Worm (Caenorhabditis elegans): ENCODE measurements around the gene Y17D7B.4.

Gene Y17D7B.4

DNA sequence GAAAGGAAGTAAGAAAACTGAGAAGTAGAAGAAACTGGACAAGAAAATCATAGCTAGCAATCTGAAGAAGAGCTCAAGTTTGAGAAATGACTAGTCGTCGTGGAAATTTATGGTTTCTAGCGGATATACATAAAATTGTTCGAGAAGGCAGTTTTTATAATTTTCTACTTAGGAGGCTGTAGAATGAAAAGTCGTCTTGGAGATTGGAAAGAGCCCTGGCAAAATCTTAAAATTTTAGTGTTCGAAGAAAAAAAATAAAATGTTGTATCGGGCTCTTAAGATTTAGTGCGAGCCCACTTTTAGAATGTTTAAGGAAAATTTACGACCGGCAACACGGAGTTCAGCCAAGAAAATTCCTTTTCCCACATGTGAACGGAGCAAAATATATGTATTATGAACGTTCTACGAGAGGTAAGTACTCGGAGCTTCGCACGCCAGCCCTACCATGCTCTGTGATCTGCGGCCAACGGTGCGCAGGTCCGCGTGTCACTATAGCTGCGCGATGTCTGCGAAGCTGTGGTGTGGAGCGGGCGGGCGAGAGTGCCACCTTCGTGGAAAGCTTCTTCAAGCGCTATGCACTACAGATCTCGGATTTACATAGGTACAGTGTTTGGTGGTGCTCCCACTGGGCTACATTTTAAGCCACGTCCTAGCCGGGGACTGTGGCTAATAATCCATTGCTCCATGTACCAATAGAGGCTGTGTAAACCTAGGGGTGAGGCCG lies 29.4 kb downstream of the Y17D7B.4 start, which contains the start of gene clec-251:
Gene clec-251 (minus strand): TSS at position 51 of the 724 bp plus-strand sequence.
- TF ChIP-seq elt-3 (tag; optimal IDR thresholded peaks at IDR 0.05) = no peak
- no peak for TF ChIP-seq mab-5 (tag; optimal IDR thresholded peaks at IDR 0.05)
- no peak for TF ChIP-seq tbx-8 (GFP tag; optimal IDR thresholded peaks at IDR 0.05)
- no peak for TF ChIP-seq sptf-1 (tag; optimal IDR thresholded peaks at IDR 0.05)
- no peak for TF ChIP-seq hlh-1 (tag; optimal IDR thresholded peaks at IDR 0.05)

DNA sequence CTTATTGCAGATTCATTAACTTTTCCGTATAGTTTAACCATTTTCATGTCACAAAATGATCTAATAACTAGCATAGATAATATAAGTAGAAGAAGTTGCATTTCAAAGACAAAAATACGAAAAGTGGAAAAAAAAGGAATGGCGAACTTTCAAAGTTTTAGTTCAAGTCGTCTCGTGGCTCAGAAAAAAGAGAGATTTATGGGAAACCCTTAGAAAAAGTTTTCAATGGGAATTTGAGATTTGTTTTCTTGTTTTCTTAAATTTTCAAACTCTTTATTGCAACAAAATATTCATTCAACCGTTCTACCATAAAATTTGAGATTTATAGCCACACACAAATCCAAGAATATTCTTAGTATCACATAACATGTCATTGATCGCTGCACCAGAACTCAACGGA lies 34.4 kb downstream of the Y17D7B.4 start, which contains the start of gene clec-250:
Gene clec-250 (minus strand): TSS at position 101 of the 400 bp plus-strand sequence.
- TF ChIP-seq drap-1 (GFP tag; optimal IDR thresholded peaks at IDR 0.05) = no peak
- TF ChIP-seq mep-1 (tag; optimal IDR thresholded peaks at IDR 0.05) = no peak
- TF ChIP-seq nhr-76 (tag; optimal IDR thresholded peaks at IDR 0.05) = no peak
- TF ChIP-seq cnd-1 (tag; optimal IDR thresholded peaks at IDR 0.05) = no peak

DNA sequence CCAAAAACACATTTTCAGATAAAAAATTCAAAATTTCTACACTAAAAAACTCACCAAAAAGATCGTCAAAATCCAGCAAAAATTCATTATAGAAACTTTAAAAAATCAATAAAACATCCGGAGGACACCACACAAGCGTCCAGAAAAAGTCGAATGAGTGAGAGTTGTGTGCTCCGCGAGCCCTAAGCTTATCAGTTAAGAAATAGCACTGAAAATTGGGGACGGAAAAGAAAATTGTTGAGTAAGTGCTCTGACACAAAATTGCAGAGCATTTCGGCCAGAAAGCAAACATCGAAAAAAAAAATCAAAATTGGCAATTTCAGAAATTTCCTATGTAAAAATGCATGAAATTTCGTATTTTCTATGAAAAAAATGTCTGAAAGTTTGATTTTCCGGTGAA lies 38.8 kb downstream of the Y17D7B.4 start:
- TF ChIP-seq mep-1 (tag; optimal IDR thresholded peaks at IDR 0.05) (no peak), sem-2 (GFP tag; optimal IDR thresholded peaks at IDR 0.05) (no peak), nhr-237 (tag; optimal IDR thresholded peaks at IDR 0.05) (no peak)

ce11 chrV:18734381-18734780 lies 42.1 kb downstream of the Y17D7B.4 start, which contains the start of gene scl-20:
Gene scl-20, minus strand, starts transcription at chrV:18734481.
- TF ChIP-seq lin-13 (tag; optimal IDR thresholded peaks at IDR 0.05) = no peak
- no peak for TF ChIP-seq sem-2 (GFP tag; optimal IDR thresholded peaks at IDR 0.05)
- no peak for TF ChIP-seq ham-2 (GFP tag; optimal IDR thresholded peaks at IDR 0.05)

DNA sequence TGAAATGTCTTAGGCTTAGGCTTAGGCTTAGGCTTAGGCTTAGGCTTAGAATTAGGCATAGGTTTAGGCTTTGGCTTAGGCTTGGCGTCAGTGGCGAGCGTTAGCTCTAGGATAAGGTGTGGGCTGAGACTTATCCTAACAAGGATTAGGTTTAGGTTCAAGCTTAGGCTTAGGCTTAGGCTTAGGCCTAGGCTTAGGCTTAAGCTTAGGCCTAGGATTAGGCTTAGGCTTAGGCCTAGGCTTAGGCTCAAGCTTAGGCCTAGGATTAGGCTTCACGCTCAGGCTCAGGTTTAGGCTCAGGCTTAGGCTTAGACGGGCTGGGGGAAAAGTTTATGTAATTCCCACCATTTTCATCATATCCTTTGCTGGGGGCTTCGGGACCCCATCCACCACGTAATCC lies 42.5 kb downstream of the Y17D7B.4 start:
- no peak for TF ChIP-seq elt-1 (tag; optimal IDR thresholded peaks at IDR 0.05; ENCODE audit: borderline replicate concordance, insufficient read depth)
- TF ChIP-seq lin-13 (tag; optimal IDR thresholded peaks at IDR 0.05) = no peak
- TF ChIP-seq ham-2 (GFP tag; optimal IDR thresholded peaks at IDR 0.05) = peak; percentile 10
- no peak for TF ChIP-seq mab-5 (tag; optimal IDR thresholded peaks at IDR 0.05)

DNA sequence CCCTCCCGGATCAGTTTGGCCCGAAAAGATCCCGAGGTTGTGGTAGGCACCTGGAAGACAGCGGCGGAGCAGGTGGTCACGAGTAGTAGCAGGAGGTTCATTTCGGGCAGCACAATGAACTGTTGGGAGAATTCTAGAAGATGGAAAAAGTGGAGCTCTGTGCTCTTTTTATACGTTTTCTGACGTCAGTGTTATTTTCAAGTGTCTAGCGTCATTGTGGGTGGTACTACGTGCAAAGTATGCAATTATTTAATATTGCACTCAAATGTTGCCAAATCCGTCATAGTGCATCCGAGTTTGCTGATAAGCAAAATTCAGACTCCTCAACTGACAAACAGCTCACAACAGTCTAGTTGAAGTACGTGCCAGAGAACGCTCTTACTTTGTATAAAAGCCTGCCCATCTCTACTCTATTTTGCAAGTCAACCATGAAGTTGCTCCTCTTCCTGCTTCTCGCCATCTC lies 44.9 kb downstream of the Y17D7B.4 start, which contains the start of the genes asp-18 and scl-19:
Gene asp-18 (minus strand): TSS at position 101 of the 463 bp plus-strand sequence.
Gene scl-19 (plus strand): TSS at position 413 of the 463 bp plus-strand sequence.
- TF ChIP-seq unc-120 (tag; optimal IDR thresholded peaks at IDR 0.05; ENCODE audit: poor library complexity, severe bottlenecking) (no peak), nhr-2 (tag; optimal IDR thresholded peaks at IDR 0.05) (no peak), drap-1 (GFP tag; optimal IDR thresholded peaks at IDR 0.05) (no peak), ztf-11 (tag; optimal IDR thresholded peaks at IDR 0.05) (no peak), elt-3 (tag; optimal IDR thresholded peaks at IDR 0.05) (no peak), hlh-1 (tag; optimal IDR thresholded peaks at IDR 0.05) (no peak), mep-1 (tag; optimal IDR thresholded peaks at IDR 0.05) (no peak), lin-32 (GFP tag; optimal IDR thresholded peaks at IDR 0.05) (no peak), blmp-1 (tag; optimal IDR thresholded peaks at IDR 0.05) (no peak), ces-1 (GFP tag; optimal IDR thresholded peaks at IDR 0.05) (no peak), mls-2 (tag; optimal IDR thresholded peaks at IDR 0.05) (no peak), ceh-39 (tag; optimal IDR thresholded peaks at IDR 0.05) (no peak), tbx-8 (GFP tag; optimal IDR thresholded peaks at IDR 0.05) (no peak), ceh-83 (GFP tag; optimal IDR thresholded peaks at IDR 0.05) (no peak)

DNA sequence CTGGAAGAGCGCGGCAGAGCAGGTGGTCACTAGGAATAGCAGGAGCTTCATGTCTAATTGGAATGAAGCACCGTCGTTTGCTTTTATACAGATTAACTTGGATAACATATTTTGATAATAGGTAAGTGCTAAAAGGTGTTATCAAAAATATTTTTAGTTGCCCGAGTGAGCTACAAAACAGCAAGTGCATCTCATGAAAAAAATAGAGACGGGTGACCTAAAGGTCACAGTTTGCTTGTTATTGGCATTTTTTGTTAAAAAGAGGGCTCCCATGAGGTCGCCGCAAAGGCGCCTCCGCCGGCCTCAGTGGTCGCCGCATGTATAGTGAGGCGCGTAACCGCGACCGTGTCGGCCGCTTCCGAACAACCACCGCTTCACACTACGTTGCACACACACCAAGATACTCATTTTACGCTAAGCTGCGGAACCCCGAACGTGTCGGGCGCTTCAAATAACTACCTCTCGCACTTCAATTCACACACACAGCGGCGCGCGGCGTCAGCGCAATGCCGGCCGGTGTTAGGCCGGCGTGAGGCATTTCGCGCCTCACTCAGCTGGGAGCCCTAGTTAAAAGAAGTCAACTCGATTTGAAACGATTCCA lies 47.1 kb downstream of the Y17D7B.4 start, which contains the start of gene asp-19:
Gene asp-19 (minus strand): TSS at position 51 of the 601 bp plus-strand sequence.
- TF ChIP-seq ceh-39 (tag; optimal IDR thresholded peaks at IDR 0.05) = no peak
- no peak for TF ChIP-seq lin-13 (tag; optimal IDR thresholded peaks at IDR 0.05)

Measured in whole organism, mixed stage, embryonic.